Fruit fly (Drosophila melanogaster): ENCODE data around the gene Acsf2.

The Acsf2 gene

dm6 chr2L:5362351-5362750 is 20.3 kb upstream of the Acsf2 start (continued):
- TF ChIP-seq Ravus (GFP tag; IDR thresholded peaks at IDR 0.05) (no peak), CG15479 (GFP tag; optimal IDR thresholded peaks at IDR 0.05) (peak; percentile 15), ttk (GFP tag; IDR thresholded peaks at IDR 0.05) (peak; percentile 26; the same call in 1 of the 2 replicates), Hr78 (GFP tag; optimal IDR thresholded peaks at IDR 0.05) (no peak), CG4820 (GFP tag; optimal IDR thresholded peaks at IDR 0.05) (no peak), Meics (GFP tag; optimal IDR thresholded peaks at IDR 0.05) (no peak), CG14965 (GFP tag; optimal IDR thresholded peaks at IDR 0.05; ENCODE audit: borderline replicate concordance) (no peak), stwl (tag; optimal IDR thresholded peaks at IDR 0.05) (no peak), stc (GFP tag; IDR thresholded peaks at IDR 0.05) (no peak), nom (GFP tag; optimal IDR thresholded peaks at IDR 0.05) (no peak), prd (optimal IDR thresholded peaks at IDR 0.05) (no peak), prd (GFP tag; IDR thresholded peaks at IDR 0.05) (no peak), CG2875 (GFP tag; optimal IDR thresholded peaks at IDR 0.05) (no peak), pros (GFP tag; optimal IDR thresholded peaks at IDR 0.05) (no peak), lbe (GFP tag; optimal IDR thresholded peaks at IDR 0.05) (no peak), CG17186 (GFP tag; optimal IDR thresholded peaks at IDR 0.05) (no peak), Dip2 (GFP tag; IDR thresholded peaks at IDR 0.05) (no peak), CG6683 (GFP tag; optimal IDR thresholded peaks at IDR 0.05) (no peak), Hmr (GFP tag; optimal IDR thresholded peaks at IDR 0.05) (no peak), CG6813 (GFP tag; optimal IDR thresholded peaks at IDR 0.05) (no peak), CG12744 (GFP tag; optimal IDR thresholded peaks at IDR 0.05) (no peak), CG5953 (GFP tag; IDR thresholded peaks at IDR 0.05) (no peak), Nf-YB (GFP tag; optimal IDR thresholded peaks at IDR 0.05) (peak; percentile 90), CG15269 (tag; optimal IDR thresholded peaks at IDR 0.05) (no peak), bab2 (GFP tag; optimal IDR thresholded peaks at IDR 0.05) (no peak), CG1832 (GFP tag; optimal IDR thresholded peaks at IDR 0.05) (no peak), ranshi (GFP tag; IDR thresholded peaks at IDR 0.05) (no peak), CG12071 (GFP tag; optimal IDR thresholded peaks at IDR 0.05) (no peak), trem (tag; optimal IDR thresholded peaks at IDR 0.05) (no peak), CG2129 (GFP tag; IDR thresholded peaks at IDR 0.05; ENCODE audit: partially characterized antibody) (no peak), CoRest (tag; optimal IDR thresholded peaks at IDR 0.05) (no peak), Dll (GFP tag; IDR thresholded peaks at IDR 0.05; ENCODE audit: partially characterized antibody) (0 out of 4 replicates have a peak, but pooled peaks have one; percentile 13)

- TF ChIP-seq stwl (tag; optimal IDR thresholded peaks at IDR 0.05) = peak; percentile 91
- TF ChIP-seq CG14710 (tag; optimal IDR thresholded peaks at IDR 0.05) = peak; percentile 59
- 0 out of 3 replicates have a peak, but pooled peaks have one; percentile 9 for TF ChIP-seq CG16813 (GFP tag; IDR thresholded peaks at IDR 0.05; ENCODE audit: partially characterized antibody)
- no peak for TF ChIP-seq CG11695 (GFP tag; IDR thresholded peaks at IDR 0.05)
- TF ChIP-seq eve (GFP tag; optimal IDR thresholded peaks at IDR 0.05) = peak in 1 of 2 experiments; percentile 22
Measured at dm6 chr2L:5353454-5353853, 11.4 kb upstream of the Acsf2 start.

- TF ChIP-seq Side (GFP tag; optimal IDR thresholded peaks at IDR 0.05) (no peak), CG8281 (tag; optimal IDR thresholded peaks at IDR 0.05) (peak; percentile 93), CG11093 (GFP tag; IDR thresholded peaks at IDR 0.05) (no peak)
Measured at dm6 chr2L:5348591-5348990, 6.6 kb upstream of the Acsf2 start.

Measured in whole organism, embryonic.